Worm (Caenorhabditis elegans) whole organism, early embryonic: ENCODE measurements around the gene ifbp-1.

Experiments used
- B0310.2 ChIP-seq: sonication (generic microtip); optimal IDR thresholded peaks from 2 replicates; lab custom pipeline; 2016; ENCODE audit warnings: mild to moderate bottlenecking, missing genetic modification characterization, missing compliant biosample characterization
- F13C5.2 ChIP-seq: sonication (generic microtip); optimal IDR thresholded peaks from 2 replicates; lab custom pipeline; 2017; ENCODE audit warnings: mild to moderate bottlenecking, missing genetic modification characterization, inconsistent platforms, missing compliant biosample characterization
- aly-1 ChIP-seq: sonication (generic microtip); optimal IDR thresholded peaks from 2 replicates; lab custom pipeline; 2016; ENCODE audit warnings: missing genetic modification characterization, missing compliant biosample characterization
- ama-1 ChIP-seq: fragments of 150-350 bp; optimal IDR thresholded peaks from 2 replicates; lab custom pipeline; 2014
- ceh-13 ChIP-seq: fragments of 200-800 bp; sonication (Bioruptor generic); optimal IDR thresholded peaks from 2 replicates; lab custom pipeline; 2018; ENCODE audit warnings: mild to moderate bottlenecking, missing genetic modification characterization, missing compliant biosample characterization
- ceh-36 ChIP-seq: sonication (generic microtip); optimal IDR thresholded peaks from 2 replicates; lab custom pipeline; 2016; ENCODE audit warnings: missing genetic modification characterization, inconsistent platforms, missing compliant biosample characterization
- ets-7 ChIP-seq: sonication (generic microtip); optimal IDR thresholded peaks from 2 replicates; lab custom pipeline; 2016; ENCODE audit warnings: missing genotype, missing genetic modification characterization, missing compliant biosample characterization
- flt-1 ChIP-seq: fragments of 200-800 bp; sonication (Bioruptor generic); IDR thresholded peaks from 2 replicates; pipeline ENCODE4 v1.3.6; 2022; ENCODE audit warnings: missing genetic modification characterization, missing compliant biosample characterization
- hmbx-1 ChIP-seq: sonication (generic microtip); optimal IDR thresholded peaks from 2 replicates; lab custom pipeline; 2016; ENCODE audit warnings: mild to moderate bottlenecking, missing genetic modification characterization, missing compliant biosample characterization
- hmg-4 ChIP-seq: fragments of 200-800 bp; sonication (Bioruptor generic); optimal IDR thresholded peaks from 2 replicates; lab custom pipeline; 2018; ENCODE audit warnings: mild to moderate bottlenecking, missing genetic modification characterization, missing compliant biosample characterization
- hnd-1 ChIP-seq: sonication (generic microtip); optimal IDR thresholded peaks from 2 replicates; lab custom pipeline; 2016; ENCODE audit warnings: missing genetic modification characterization, missing compliant biosample characterization
- pes-1 ChIP-seq: fragments of 200-800 bp; sonication (Bioruptor generic); IDR thresholded peaks from 2 replicates; pipeline ENCODE4 v1.3.6; 2022; ENCODE audit warnings: missing genetic modification reagents, missing genetic modification characterization, missing compliant biosample characterization
- scrt-1 ChIP-seq: fragments of 200-800 bp; sonication (Bioruptor generic); IDR thresholded peaks from 2 replicates; pipeline ENCODE4 v1.3.6; 2022; ENCODE audit warnings: missing genetic modification characterization, missing compliant biosample characterization
- sea-1 ChIP-seq: fragments of 200-800 bp; sonication (Bioruptor generic); conservative IDR thresholded peaks from 2 replicates; pipeline ENCODE4 v1.3.6; 2022; ENCODE audit warnings: missing genetic modification characterization, missing compliant biosample characterization
- tbx-11 ChIP-seq: fragments of 200-800 bp; sonication (Bioruptor generic); IDR thresholded peaks from 2 replicates; pipeline ENCODE4 v1.3.6; 2022; ENCODE audit warnings: missing genetic modification characterization, missing compliant biosample characterization
- tbx-37 ChIP-seq: fragments of 200-800 bp; sonication (Bioruptor generic); conservative IDR thresholded peaks from 2 replicates; pipeline ENCODE4 v1.3.6; 2022; ENCODE audit warnings: missing genetic modification reagents, missing genetic modification characterization, missing compliant biosample characterization
- tra-4 ChIP-seq: sonication (generic microtip); optimal IDR thresholded peaks from 2 replicates; lab custom pipeline; 2017; ENCODE audit warnings: missing genetic modification characterization, missing compliant biosample characterization

The ifbp-1 gene

ce11 chrV:13417513-13417912, 37.5 kb upstream of the ifbp-1 start, which contains the start of gene F53F1.6:
F53F1.6 (minus strand) TSS chrV:13417613.
- no peak for TF ChIP-seq B0310.2 (tag; lab: Kevin White, UChicago)
- TF ChIP-seq tra-4 (tag; lab: Kevin White, UChicago) = no peak
- no peak for TF ChIP-seq pes-1 (GFP tag; lab: Robert Waterston, UW)
- no peak for TF ChIP-seq ets-7
- TF ChIP-seq scrt-1 (GFP tag; lab: Robert Waterston, UW) = no peak
- no peak for TF ChIP-seq hmg-4 (GFP tag; lab: Kevin White, UChicago)
- TF ChIP-seq tbx-11 = no peak
- no peak for TF ChIP-seq hnd-1 (tag; lab: Kevin White, UChicago)

ce11 chrV:13416076-13416475, 36.0 kb upstream of the ifbp-1 start:
- TF ChIP-seq ceh-13 (GFP tag; lab: Kevin White, UChicago) (no peak), ceh-36 (no peak), ets-7 (no peak), hmg-4 (GFP tag; lab: Kevin White, UChicago) (no peak), aly-1 (tag; lab: Kevin White, UChicago) (no peak), tra-4 (tag; lab: Kevin White, UChicago) (no peak), tbx-11 (no peak), scrt-1 (GFP tag; lab: Robert Waterston, UW) (no peak), tbx-37 (GFP tag; lab: Robert Waterston, UW) (no peak), hmbx-1 (tag; lab: Kevin White, UChicago) (no peak), pes-1 (GFP tag; lab: Robert Waterston, UW) (no peak), F13C5.2 (tag; lab: Kevin White, UChicago) (no peak), hnd-1 (tag; lab: Kevin White, UChicago) (no peak), sea-1 (GFP tag; lab: Robert Waterston, UW) (no peak), flt-1 (GFP tag; lab: Robert Waterston, UW) (no peak)

ce11 chrV:13415462-13415861, 35.4 kb upstream of the ifbp-1 start:
- no peak for TF ChIP-seq B0310.2 (tag; lab: Kevin White, UChicago)
- peak; percentile 67; the same call in 1 of the 2 replicates for TF ChIP-seq scrt-1 (GFP tag; lab: Robert Waterston, UW)
- TF ChIP-seq aly-1 (tag; lab: Kevin White, UChicago) = peak; percentile 18
- peak; percentile 35 for TF ChIP-seq ceh-36

ce11 chrV:13414585-13414984, 34.5 kb upstream of the ifbp-1 start, which contains the start of gene cut-2:
cut-2 (plus strand) TSS chrV:13414949.
- TF ChIP-seq F13C5.2 (tag; lab: Kevin White, UChicago) (no peak), ceh-13 (GFP tag; lab: Kevin White, UChicago) (no peak), flt-1 (GFP tag; lab: Robert Waterston, UW) (no peak), scrt-1 (GFP tag; lab: Robert Waterston, UW) (no peak), pes-1 (GFP tag; lab: Robert Waterston, UW) (no peak), tra-4 (tag; lab: Kevin White, UChicago) (no peak), B0310.2 (tag; lab: Kevin White, UChicago) (no peak), sea-1 (GFP tag; lab: Robert Waterston, UW) (no peak), hmg-4 (GFP tag; lab: Kevin White, UChicago) (no peak), tbx-37 (GFP tag; lab: Robert Waterston, UW) (no peak), aly-1 (tag; lab: Kevin White, UChicago) (no peak), hmbx-1 (tag; lab: Kevin White, UChicago) (no peak), ama-1 (lab: Kevin White, UChicago) (no peak), hnd-1 (tag; lab: Kevin White, UChicago) (no peak), ceh-36 (no peak), ets-7 (no peak), tbx-11 (no peak)

DNA sequence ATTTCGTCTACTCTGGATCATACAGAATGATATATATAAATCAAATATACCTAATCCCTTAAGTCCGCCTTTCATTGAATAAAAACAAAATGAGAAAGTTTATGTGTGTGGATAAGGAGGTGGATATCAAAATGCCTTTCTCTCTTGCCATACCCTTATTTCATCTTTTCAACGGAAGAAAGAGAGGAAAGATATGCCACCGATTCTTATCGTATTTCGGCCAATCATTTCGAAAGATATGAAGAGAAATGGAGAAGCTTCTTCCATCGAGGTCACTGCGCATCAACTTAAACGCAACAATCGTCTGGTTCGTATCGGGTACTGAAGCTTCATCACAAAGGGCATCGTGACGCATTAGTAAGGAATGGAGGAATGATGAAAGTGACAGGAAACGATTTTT, 33.2 kb upstream of the ifbp-1 start:
- TF ChIP-seq pes-1 (GFP tag; lab: Robert Waterston, UW) (no peak), B0310.2 (tag; lab: Kevin White, UChicago) (no peak), flt-1 (GFP tag; lab: Robert Waterston, UW) (no peak), aly-1 (tag; lab: Kevin White, UChicago) (no peak), ceh-13 (GFP tag; lab: Kevin White, UChicago) (no peak), ets-7 (no peak), tbx-11 (no peak), sea-1 (GFP tag; lab: Robert Waterston, UW) (no peak), scrt-1 (GFP tag; lab: Robert Waterston, UW) (no peak), tra-4 (tag; lab: Kevin White, UChicago) (no peak), tbx-37 (GFP tag; lab: Robert Waterston, UW) (no peak)

DNA sequence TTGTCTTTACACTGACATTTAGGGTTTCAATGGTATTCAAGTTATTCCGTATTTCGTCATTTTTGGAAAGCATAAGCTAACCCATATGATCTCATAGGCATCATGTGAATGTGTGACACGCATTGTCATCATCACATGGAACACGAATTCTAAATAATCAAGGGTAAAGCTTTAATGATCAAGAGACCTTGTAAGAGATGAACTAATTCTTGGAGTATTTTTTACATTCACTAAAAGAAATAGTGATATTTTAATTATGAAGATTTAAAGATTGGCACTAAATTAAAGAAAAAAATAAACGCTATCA, 31.9 kb upstream of the ifbp-1 start:
- no peak for TF ChIP-seq ama-1 (lab: Kevin White, UChicago)
- TF ChIP-seq hmbx-1 (tag; lab: Kevin White, UChicago) = no peak
- TF ChIP-seq sea-1 (GFP tag; lab: Robert Waterston, UW) = no peak
- no peak for TF ChIP-seq tbx-11
- no peak for TF ChIP-seq B0310.2 (tag; lab: Kevin White, UChicago)
- TF ChIP-seq pes-1 (GFP tag; lab: Robert Waterston, UW) = no peak
- TF ChIP-seq scrt-1 (GFP tag; lab: Robert Waterston, UW) = no peak
- TF ChIP-seq aly-1 (tag; lab: Kevin White, UChicago) = no peak
- no peak for TF ChIP-seq flt-1 (GFP tag; lab: Robert Waterston, UW)
- no peak for TF ChIP-seq F13C5.2 (tag; lab: Kevin White, UChicago)
- TF ChIP-seq tbx-37 (GFP tag; lab: Robert Waterston, UW) = no peak
- no peak for TF ChIP-seq hnd-1 (tag; lab: Kevin White, UChicago)
- TF ChIP-seq hmg-4 (GFP tag; lab: Kevin White, UChicago) = no peak
- TF ChIP-seq ets-7 = no peak
- TF ChIP-seq ceh-13 (GFP tag; lab: Kevin White, UChicago) = no peak
- no peak for TF ChIP-seq tra-4 (tag; lab: Kevin White, UChicago)
- no peak for TF ChIP-seq ceh-36

DNA sequence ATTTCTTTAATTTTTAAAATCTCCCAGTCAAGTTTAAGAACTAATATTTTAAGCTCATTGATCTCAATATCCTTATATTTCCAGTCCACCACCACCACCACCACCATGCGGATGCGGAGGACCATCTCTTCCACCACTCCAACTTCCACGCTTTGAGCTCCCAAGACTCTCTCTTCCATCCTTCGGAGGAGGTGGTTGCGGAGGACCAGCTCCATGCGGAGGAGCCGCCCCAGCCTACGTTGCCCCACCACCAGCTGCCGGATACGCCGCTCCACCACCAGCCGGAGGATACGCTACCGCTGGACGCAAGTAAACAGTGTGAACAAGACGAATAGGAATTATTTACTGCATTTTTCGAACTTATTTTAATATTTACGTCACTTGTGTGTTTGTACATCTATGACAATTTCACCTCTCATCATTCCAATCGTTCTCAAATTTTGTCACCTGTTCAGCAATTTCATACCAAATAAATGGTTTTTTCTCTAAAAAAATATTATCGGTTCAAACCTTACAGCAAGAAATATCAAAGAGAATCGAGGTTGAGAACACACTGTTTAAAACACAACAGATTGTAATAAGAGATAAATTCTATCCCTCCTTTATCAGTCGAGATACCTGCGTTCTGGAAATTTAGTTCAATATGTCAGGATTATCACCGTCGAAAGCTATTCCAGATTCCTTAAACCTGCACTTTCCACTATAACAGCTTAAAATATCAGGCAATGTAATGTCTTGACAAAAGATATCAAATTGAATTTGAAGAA, 31.3 kb upstream of the ifbp-1 start:
- TF ChIP-seq tbx-37 (GFP tag; lab: Robert Waterston, UW) (no peak), B0310.2 (tag; lab: Kevin White, UChicago) (no peak), aly-1 (tag; lab: Kevin White, UChicago) (no peak), pes-1 (GFP tag; lab: Robert Waterston, UW) (no peak; the same call in 1 of the 2 replicates), hmbx-1 (tag; lab: Kevin White, UChicago) (no peak), scrt-1 (GFP tag; lab: Robert Waterston, UW) (no peak), tbx-11 (no peak), flt-1 (GFP tag; lab: Robert Waterston, UW) (no peak), tra-4 (tag; lab: Kevin White, UChicago) (no peak), ama-1 (lab: Kevin White, UChicago) (no peak), F13C5.2 (tag; lab: Kevin White, UChicago) (no peak), hmg-4 (GFP tag; lab: Kevin White, UChicago) (no peak), hnd-1 (tag; lab: Kevin White, UChicago) (no peak), sea-1 (GFP tag; lab: Robert Waterston, UW) (no peak; the same call in 1 of the 2 replicates), ceh-13 (GFP tag; lab: Kevin White, UChicago) (no peak), ets-7 (no peak), ceh-36 (no peak)
